Worm (Caenorhabditis elegans) whole organism, midembryonic: ENCODE measurements around the gene Y60A3A.8.
"Not testable (repeated sequence)": the region's sequence is repeated elsewhere in the genome, so short reads cannot be mapped to it uniquely, and the experiment has no call there.

Experiments used
- T22C8.4 ChIP-seq: fragments of 200-800 bp; sonication (Bioruptor generic); IDR thresholded peaks from 2 replicates; pipeline ENCODE4 v1.3.6; 2022; ENCODE audit warnings: missing genetic modification characterization, missing compliant biosample characterization
- cog-1 ChIP-seq: sonication (generic microtip); optimal IDR thresholded peaks from 2 replicates; lab custom pipeline; 2016; ENCODE audit warnings: missing genetic modification characterization, missing compliant biosample characterization
- flt-1 ChIP-seq: fragments of 200-800 bp; sonication (Bioruptor generic); IDR thresholded peaks from 2 replicates; pipeline ENCODE4 v1.3.6; 2022; ENCODE audit warnings: missing genetic modification characterization, missing compliant biosample characterization
- klf-2 ChIP-seq: fragments of 200-800 bp; sonication (Bioruptor generic); conservative IDR thresholded peaks from 2 replicates; pipeline ENCODE4 v1.3.6; 2022; ENCODE audit warnings: missing genetic modification reagents, missing genetic modification characterization, missing compliant biosample characterization
- med-1 ChIP-seq: sonication (generic microtip); optimal IDR thresholded peaks from 2 replicates; lab custom pipeline; 2017; ENCODE audit warnings: missing genetic modification characterization, mild to moderate bottlenecking, missing compliant biosample characterization, antibody characterized with exemption, missing genetic modification reagents; ENCODE audit not compliant: insufficient read depth
- ref-1 ChIP-seq: fragments of 200-800 bp; sonication (Bioruptor generic); conservative IDR thresholded peaks from 2 replicates; pipeline ENCODE4 v1.3.6; 2022; ENCODE audit warnings: missing genetic modification reagents, missing genetic modification characterization, missing compliant biosample characterization
- tab-1 ChIP-seq: fragments of 200-800 bp; sonication (Bioruptor generic); IDR thresholded peaks from 2 replicates; pipeline ENCODE4 v1.3.6; 2022; ENCODE audit warnings: missing genetic modification characterization, missing compliant biosample characterization
- ztf-23 ChIP-seq: fragments of 200-800 bp; sonication (Bioruptor generic); IDR thresholded peaks from 2 replicates; pipeline ENCODE4 v1.3.6; 2022; ENCODE audit warnings: missing genetic modification reagents, missing genetic modification characterization, missing compliant biosample characterization
- ztf-29 ChIP-seq: fragments of 200-800 bp; sonication (Bioruptor generic); IDR thresholded peaks from 2 replicates; pipeline ENCODE4 v1.3.6; 2022; ENCODE audit warnings: missing genetic modification reagents, missing genetic modification characterization, missing compliant biosample characterization

Y60A3A.8 gene

DNA sequence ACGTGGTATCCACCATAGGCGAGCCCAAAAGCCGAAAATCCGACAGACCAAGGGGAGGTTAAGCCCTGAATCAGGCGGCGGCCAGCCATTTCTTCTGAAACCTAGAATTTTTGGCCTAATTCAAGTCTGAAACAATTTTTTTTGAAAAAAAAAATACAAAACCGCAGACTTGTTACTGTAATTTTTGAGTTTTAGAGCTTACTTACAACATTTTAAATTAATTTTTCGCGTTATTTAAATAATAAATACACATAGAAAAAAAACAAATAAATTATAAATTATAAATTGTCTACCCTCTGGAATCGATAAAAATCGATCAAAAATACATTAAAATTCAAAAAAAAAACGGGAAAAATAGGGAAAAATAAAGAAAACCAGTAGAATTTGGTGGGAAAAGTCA, 3.2 kb upstream of the Y60A3A.8 start, which contains the start of gene dhs-24:
Gene dhs-24 (minus strand): TSS at position 101 of the 400 bp plus-strand sequence.
- TF ChIP-seq ref-1 (GFP tag; lab: Robert Waterston, UW) (no peak), ztf-23 (GFP tag; lab: Robert Waterston, UW) (no peak), T22C8.4 (no peak), ztf-29 (no peak), med-1 (GFP tag; lab: Kevin White, UChicago) (no peak), flt-1 (GFP tag; lab: Robert Waterston, UW) (no peak), cog-1 (tag; lab: Kevin White, UChicago) (no peak), tab-1 (GFP tag; lab: Robert Waterston, UW) (no peak), klf-2 (GFP tag; lab: Robert Waterston, UW) (no peak)

DNA sequence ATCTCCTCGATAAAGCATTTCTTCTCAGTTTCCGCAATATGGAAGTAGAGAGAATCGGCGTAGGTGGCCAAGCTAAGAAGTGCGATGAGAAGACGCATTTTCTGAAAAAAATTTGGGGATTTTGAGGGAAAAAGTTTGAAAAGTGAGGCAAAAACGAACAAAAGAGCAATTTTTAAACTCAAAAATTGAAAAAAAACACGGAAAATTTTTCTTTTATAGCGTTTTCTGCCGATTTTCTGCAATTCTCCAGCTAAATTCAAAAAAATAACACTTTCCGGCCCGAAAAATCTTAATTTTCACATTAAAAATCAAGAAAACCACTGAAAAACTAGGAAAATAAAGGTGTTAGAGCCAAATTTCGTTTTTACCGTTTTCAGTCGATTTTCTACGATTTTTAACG, 785 bp upstream of the Y60A3A.8 start, which contains the start of gene tmed-4:
Gene tmed-4 (minus strand): TSS at position 101 of the 400 bp plus-strand sequence.
- TF ChIP-seq ztf-29; tab-1 (GFP tag; lab: Robert Waterston, UW); ztf-23 (GFP tag; lab: Robert Waterston, UW): not testable (repeated sequence)

DNA sequence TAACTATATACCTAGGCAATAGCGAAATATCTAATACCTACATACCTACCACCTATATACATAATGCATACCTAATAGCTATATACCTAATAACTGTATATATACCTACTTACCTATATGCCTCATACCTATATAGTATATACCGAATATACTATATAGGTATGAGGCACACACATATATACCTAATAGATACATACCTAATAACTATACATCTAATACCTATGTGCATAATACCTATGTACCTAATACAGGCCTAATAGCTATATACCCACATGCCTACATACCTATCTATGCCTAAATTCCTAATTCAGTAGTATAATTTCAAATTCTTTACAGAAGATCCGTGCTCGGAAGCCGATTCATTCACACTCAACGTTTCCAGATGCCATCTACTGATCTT, 4.7 kb downstream of the Y60A3A.8 start:
- TF ChIP-seq T22C8.4, result no peak

DNA sequence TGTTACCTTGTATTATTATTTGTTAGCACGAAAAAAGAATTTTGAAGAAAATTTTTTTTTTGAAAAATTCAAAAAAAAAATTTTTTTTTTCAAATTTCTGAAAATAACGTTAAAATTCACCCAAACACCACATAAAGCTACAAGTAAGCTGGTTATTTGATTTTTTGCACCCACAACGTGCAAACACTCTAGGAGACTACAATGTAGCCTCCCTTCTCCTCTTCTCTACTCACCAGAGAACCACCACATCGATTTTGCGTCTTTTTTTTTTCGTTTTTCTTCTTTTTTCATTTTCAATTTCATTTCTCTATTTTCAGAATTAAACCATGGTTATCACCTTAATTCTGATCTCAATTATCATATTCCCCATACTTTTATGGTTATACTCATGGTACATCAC, 5.4 kb downstream of the Y60A3A.8 start, which contains the start of gene abhd-3.1:
Gene abhd-3.1 (plus strand): TSS at position 318 of the 400 bp plus-strand sequence.
- TF ChIP-seq ztf-29 (no peak), T22C8.4 (no peak), klf-2 (GFP tag; lab: Robert Waterston, UW) (no peak), ztf-23 (GFP tag; lab: Robert Waterston, UW) (no peak), med-1 (GFP tag; lab: Kevin White, UChicago) (no peak), tab-1 (GFP tag; lab: Robert Waterston, UW) (no peak), ref-1 (GFP tag; lab: Robert Waterston, UW) (no peak), cog-1 (tag; lab: Kevin White, UChicago) (no peak), flt-1 (GFP tag; lab: Robert Waterston, UW) (no peak)

DNA sequence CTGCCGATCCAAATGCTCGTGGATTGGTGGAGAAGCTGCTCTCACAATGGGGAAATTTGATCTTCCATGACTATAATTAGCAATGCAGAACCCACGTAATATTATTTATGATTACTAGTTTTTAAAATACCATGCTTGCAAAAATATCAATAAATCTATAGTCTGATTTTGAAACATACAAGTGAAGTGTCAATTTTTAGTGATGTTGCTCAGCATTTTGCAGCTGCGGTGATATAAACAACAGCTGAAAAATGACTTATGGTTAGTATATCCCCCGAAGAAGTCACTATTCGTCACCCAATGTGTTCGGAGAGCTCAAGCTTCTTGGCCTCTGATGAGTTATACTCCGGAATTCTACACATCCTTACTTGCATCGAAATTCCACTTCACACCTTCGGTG, 9.0 kb downstream of the Y60A3A.8 start, which contains the start of gene srh-172:
Gene srh-172 (plus strand): TSS at position 301 of the 400 bp plus-strand sequence.
- TF ChIP-seq T22C8.4, result no peak

DNA sequence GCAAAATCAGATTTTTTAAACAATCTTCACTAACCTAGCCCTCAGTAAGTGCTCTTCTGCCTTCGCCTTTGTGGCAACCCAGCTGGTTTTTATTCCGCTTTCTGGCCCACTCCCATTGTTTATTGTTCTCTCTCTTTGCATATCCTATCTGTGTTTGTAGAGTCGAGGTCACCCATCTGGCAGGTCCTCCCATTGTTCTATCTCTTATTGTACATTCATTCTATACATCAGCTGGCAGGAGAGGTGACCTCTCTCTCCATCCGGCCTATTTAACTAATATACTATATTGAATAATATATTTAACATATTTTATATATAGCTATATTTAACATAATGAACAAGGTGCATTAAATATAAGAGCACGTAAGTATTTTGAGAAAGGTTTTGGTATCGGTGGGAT, 12.2 kb downstream of the Y60A3A.8 start:
- no peak for TF ChIP-seq ztf-29
- no peak for TF ChIP-seq flt-1 (GFP tag; lab: Robert Waterston, UW)
- no peak for TF ChIP-seq tab-1 (GFP tag; lab: Robert Waterston, UW)
- TF ChIP-seq med-1 (GFP tag; lab: Kevin White, UChicago), result no peak
- no peak for TF ChIP-seq klf-2 (GFP tag; lab: Robert Waterston, UW)
- no peak for TF ChIP-seq T22C8.4
- TF ChIP-seq cog-1 (tag; lab: Kevin White, UChicago), result no peak
- TF ChIP-seq ztf-23 (GFP tag; lab: Robert Waterston, UW), result no peak
- TF ChIP-seq ref-1 (GFP tag; lab: Robert Waterston, UW), result no peak

DNA sequence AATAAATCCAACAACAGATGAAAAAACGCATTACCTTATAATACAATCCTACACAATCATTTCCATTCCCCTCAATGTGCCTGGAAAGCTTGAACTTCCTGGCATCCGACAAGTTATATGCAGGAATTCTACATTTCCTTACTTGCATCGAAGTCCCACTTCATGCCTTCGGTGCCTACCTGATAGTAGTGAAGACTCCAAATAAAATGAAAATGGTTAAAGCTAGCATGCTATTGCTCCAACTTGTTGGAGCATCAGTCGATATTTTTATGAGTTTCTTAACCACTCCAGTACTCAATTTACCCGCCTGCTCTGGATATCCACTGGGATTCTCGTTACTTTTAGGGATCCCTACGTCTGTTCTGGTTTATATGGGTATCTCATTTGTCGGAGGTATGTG, 15.8 kb downstream of the Y60A3A.8 start, which contains the start of gene srh-171:
Gene srh-171 (plus strand): TSS at position 75 of the 400 bp plus-strand sequence.
- TF ChIP-seq flt-1 (GFP tag; lab: Robert Waterston, UW), result no peak

DNA sequence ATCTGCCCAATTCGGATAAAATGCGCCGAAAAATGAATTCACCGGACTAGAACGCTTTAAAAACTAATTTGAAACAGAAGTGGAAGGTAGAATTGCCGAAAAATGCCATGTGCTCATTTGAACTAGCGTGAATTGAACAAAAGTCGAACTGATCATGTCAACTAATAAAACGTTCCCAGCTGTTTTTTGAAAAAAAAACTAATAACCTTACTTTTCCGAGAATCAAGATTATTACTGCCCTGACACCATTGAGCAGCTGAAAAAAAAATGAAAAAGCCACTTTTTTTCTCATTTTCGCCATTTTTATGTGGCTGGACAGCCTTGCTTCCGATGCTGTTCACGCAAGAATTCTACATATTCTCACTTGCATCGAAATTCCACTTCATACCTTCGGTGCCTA, 23.2 kb downstream of the Y60A3A.8 start, which contains the start of gene srh-173:
Gene srh-173 (plus strand): TSS at position 301 of the 400 bp plus-strand sequence.
- TF ChIP-seq ztf-23 (GFP tag; lab: Robert Waterston, UW) (no peak), tab-1 (GFP tag; lab: Robert Waterston, UW) (no peak), klf-2 (GFP tag; lab: Robert Waterston, UW) (no peak), T22C8.4 (no peak), flt-1 (GFP tag; lab: Robert Waterston, UW) (no peak), med-1 (GFP tag; lab: Kevin White, UChicago) (no peak), ztf-29 (no peak), cog-1 (tag; lab: Kevin White, UChicago) (no peak), ref-1 (GFP tag; lab: Robert Waterston, UW) (no peak)

DNA sequence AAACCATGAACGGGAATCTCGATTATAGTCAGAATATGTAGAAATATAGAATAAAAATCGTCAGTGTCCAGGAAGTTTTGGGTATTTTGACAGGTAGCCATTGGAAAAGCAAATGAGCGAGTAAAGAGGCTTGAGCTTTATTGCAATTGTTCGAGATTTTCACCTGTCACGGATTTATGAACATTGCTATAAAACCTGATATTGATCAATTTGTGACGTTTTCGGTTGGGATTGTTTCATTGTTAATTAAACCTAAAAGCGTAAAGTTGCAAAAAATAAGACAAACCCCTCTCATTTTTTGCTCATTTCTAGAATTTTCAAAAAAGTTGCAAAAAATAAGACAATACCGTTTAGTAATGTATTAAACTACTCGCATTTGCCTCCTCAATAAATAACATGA, 28.4 kb downstream of the Y60A3A.8 start, which contains the start of gene srh-183:
Gene srh-183 (minus strand): TSS at position 101 of the 400 bp plus-strand sequence.
- TF ChIP-seq ref-1 (GFP tag; lab: Robert Waterston, UW) (no peak), tab-1 (GFP tag; lab: Robert Waterston, UW) (no peak), T22C8.4 (no peak), med-1 (GFP tag; lab: Kevin White, UChicago) (no peak), flt-1 (GFP tag; lab: Robert Waterston, UW) (no peak), klf-2 (GFP tag; lab: Robert Waterston, UW) (no peak), cog-1 (tag; lab: Kevin White, UChicago) (no peak)

DNA sequence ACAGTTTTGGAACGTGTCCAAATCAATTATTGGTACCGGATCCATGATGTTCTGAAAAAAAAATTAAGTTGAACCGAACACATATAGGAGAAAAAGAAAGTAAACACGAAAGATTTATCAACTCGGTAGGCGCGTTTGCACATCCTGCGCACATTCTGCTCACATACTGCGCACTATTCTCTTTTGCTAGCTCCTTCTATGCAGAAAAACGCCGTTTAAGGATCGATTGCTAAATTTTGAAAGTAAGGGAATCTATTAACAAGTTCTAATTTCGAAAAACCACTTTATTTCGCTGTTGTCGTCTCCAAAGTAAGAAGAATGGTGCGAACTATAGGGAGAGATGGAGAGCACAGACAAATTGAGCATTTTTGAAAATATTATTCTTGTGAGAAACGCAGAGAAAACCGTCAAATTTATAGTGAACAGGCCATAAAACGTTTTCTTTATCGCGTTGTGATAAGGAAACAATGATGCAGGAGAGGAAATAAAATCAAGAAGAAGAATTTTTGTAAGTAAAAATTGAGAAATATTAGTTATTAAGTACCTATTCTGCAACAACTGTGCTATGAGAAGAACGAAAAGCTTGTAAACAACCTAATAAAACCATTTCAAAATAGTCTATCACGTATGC, 32.2 kb downstream of the Y60A3A.8 start, which contains the start of gene Y60A3A.24:
Gene Y60A3A.24 (minus strand): TSS at position 51 of the 631 bp plus-strand sequence.
- TF ChIP-seq tab-1 (GFP tag; lab: Robert Waterston, UW) (no peak), ztf-23 (GFP tag; lab: Robert Waterston, UW) (no peak), T22C8.4 (no peak), klf-2 (GFP tag; lab: Robert Waterston, UW) (no peak), med-1 (GFP tag; lab: Kevin White, UChicago) (no peak), ztf-29 (no peak), cog-1 (tag; lab: Kevin White, UChicago) (no peak), flt-1 (GFP tag; lab: Robert Waterston, UW) (no peak), ref-1 (GFP tag; lab: Robert Waterston, UW) (no peak)
